Worm (Caenorhabditis elegans) whole organism, L4 larva: ENCODE results near the gene atg-2.

ENCODE experiments used
- R02D3.7 ChIP-seq: fragments of 150-350 bp; sonication (generic microtip); optimal IDR thresholded peaks from 3 replicates; lab custom pipeline; 2014; ENCODE audit warnings: missing biosample characterization, missing genetic modification characterization
- ZK337.2 ChIP-seq: fragments of 200-800 bp; sonication (Bioruptor generic); IDR thresholded peaks from 2 replicates; pipeline ENCODE4 v1.3.6; 2022; ENCODE audit warnings: missing genetic modification reagents, missing genetic modification characterization, missing compliant biosample characterization
- attf-4 ChIP-seq: sonication (generic microtip); optimal IDR thresholded peaks from 3 replicates; lab custom pipeline; 2017; ENCODE audit warnings: missing biosample characterization, missing genetic modification characterization
- cey-2 ChIP-seq: sonication (generic microtip); optimal IDR thresholded peaks from 3 replicates; lab custom pipeline; 2017; ENCODE audit warnings: missing genetic modification characterization, mild to moderate bottlenecking, missing compliant biosample characterization, antibody characterized with exemption, borderline replicate concordance; ENCODE audit not compliant: insufficient read depth
- gei-8 ChIP-seq: fragments of 200-800 bp; sonication (Bioruptor generic); optimal IDR thresholded peaks from 2 replicates; lab custom pipeline; 2018; ENCODE audit warnings: mild to moderate bottlenecking, missing genetic modification characterization, missing compliant biosample characterization
- hlh-30 ChIP-seq: sonication (generic microtip); optimal IDR thresholded peaks from 2 replicates; lab custom pipeline; 2017; ENCODE audit warnings: antibody characterized with exemption, mild to moderate bottlenecking, missing genetic modification characterization, missing compliant biosample characterization; ENCODE audit not compliant: insufficient read depth
- jun-1 ChIP-seq: fragments of 150-350 bp; optimal IDR thresholded peaks from 2 replicates; lab custom pipeline; 2014; ENCODE audit warnings: missing biosample characterization, missing genetic modification reagents, missing genetic modification characterization
- snpc-4 ChIP-seq: fragments of 150-350 bp; optimal IDR thresholded peaks from 2 replicates; lab custom pipeline; 2014; ENCODE audit warnings: missing biosample characterization, missing genetic modification characterization
- tra-1 ChIP-seq: fragments of 200-800 bp; sonication (Bioruptor generic); IDR thresholded peaks from 2 replicates; pipeline ENCODE4 v1.3.6; 2022; ENCODE audit warnings: missing genetic modification reagents, missing genetic modification characterization, missing compliant biosample characterization
- unc-62 ChIP-seq, 3 experiments: fragments of 150-350 bp in 1 of 3; sonication (generic microtip); optimal IDR thresholded peaks in 2 of 3; peaks in 1 of 3; 1 replicate in 1 of 3; 2 replicates in 2 of 3; lab custom pipeline; 2014 to 2017; ENCODE audit warnings: missing biosample characterization in 3 of 3, missing genetic modification characterization in 3 of 3, missing genetic modification reagents in 3 of 3, missing genotype in 1 of 3

DNA sequence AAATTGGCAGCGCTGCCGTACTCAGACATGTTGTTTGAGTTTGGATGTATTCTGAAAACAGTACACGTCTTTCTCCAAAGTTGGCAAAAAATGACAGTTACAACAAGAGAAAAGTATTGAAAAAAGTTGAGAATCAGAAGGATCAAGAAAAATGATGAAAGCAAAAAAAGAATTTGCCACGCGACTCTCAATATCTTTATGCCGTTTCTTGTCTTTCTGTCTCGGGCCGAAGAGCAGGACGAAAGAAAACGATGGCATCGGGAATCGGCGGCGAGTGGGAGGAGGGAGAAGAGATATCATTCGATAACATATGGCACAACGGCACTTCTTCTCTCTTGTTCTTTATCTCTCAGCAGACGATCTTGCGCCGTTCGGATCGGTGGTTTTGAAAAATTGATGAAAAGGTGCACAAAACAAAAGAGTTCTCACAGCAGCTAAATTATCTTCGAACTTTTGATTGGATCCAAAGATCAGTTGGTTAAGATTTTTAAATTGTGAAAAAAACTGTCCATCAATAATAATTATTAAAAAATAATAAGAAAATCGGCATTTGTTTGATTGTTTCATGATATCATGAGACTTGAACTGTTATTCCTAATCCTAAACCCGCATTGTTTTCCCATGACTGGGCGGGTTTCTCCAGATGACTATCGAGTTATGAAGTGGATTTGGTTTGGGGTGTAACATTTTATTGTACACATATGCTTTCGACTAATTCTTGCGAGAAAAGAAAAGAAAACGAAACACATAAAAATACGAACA is 16.8 kb downstream of the atg-2 start, which contains the start of gene gei-15:
- TF ChIP-seq snpc-4 (tag; lab: Kevin White, UChicago): no peak
- no peak for TF ChIP-seq attf-4 (tag; lab: Kevin White, UChicago)
- no peak for TF ChIP-seq cey-2 (tag; lab: Kevin White, UChicago)
- TF ChIP-seq hlh-30 (tag; lab: Kevin White, UChicago): no peak
- no peak for TF ChIP-seq tra-1
- no peak for TF ChIP-seq unc-62 (GFP tag; optimal IDR thresholded peaks at IDR 0.05 in 1 of 2; lab: Kevin White, UChicago)
- TF ChIP-seq unc-62 (tag; optimal IDR thresholded peaks at IDR 0.05; lab: Kevin White, UChicago): no peak
- no peak for TF ChIP-seq gei-8
- TF ChIP-seq ZK337.2 (GFP tag; lab: Robert Waterston, UW): no peak
- TF ChIP-seq jun-1 (tag; lab: Kevin White, UChicago): no peak
- TF ChIP-seq R02D3.7 (tag; lab: Kevin White, UChicago): no peak
